Fruit fly (Drosophila melanogaster) whole organism, embryonic: ENCODE results near the gene CG34276.

Experiments
- Ada2b ChIP-seq: fragments of 200-800 bp; sonication (Bioruptor generic); IDR thresholded peaks from 2 replicates; pipeline ENCODE4 v1.3.6; 2022; ENCODE audit warnings: missing biosample characterization, missing genetic modification characterization
- Antp ChIP-seq: fragments of 200-800 bp; sonication (Bioruptor generic); optimal IDR thresholded peaks from 3 replicates; lab custom pipeline; 2016; ENCODE audit warnings: missing biosample characterization, missing genetic modification characterization
- Atf3 ChIP-seq: fragments of 200-800 bp; sonication (Bioruptor generic); optimal IDR thresholded peaks from 3 replicates; lab custom pipeline; 2016; ENCODE audit warnings: missing biosample characterization, missing genetic modification characterization
- Blimp-1 ChIP-seq: fragments of 200-800 bp; sonication (Bioruptor generic); optimal IDR thresholded peaks from 3 replicates; lab custom pipeline; 2018; ENCODE audit warnings: missing biosample characterization, missing genetic modification characterization, mild to moderate bottlenecking, moderate library complexity, missing genetic modification reagents
- CG10959 ChIP-seq: fragments of 200-800 bp; sonication (Bioruptor generic); IDR thresholded peaks from 2 replicates; pipeline ENCODE4 v1.3.6; 2022; ENCODE audit warnings: missing biosample characterization, missing genetic modification characterization
- CG11723 ChIP-seq: fragments of 200-800 bp; sonication (Bioruptor generic); optimal IDR thresholded peaks from 2 replicates; lab custom pipeline; 2017; ENCODE audit warnings: missing biosample characterization, mild to moderate bottlenecking, missing genetic modification characterization
- CG12219 ChIP-seq: fragments of 200-800 bp; sonication (Bioruptor generic); optimal IDR thresholded peaks from 3 replicates; lab custom pipeline; 2018; ENCODE audit warnings: missing biosample characterization, mild to moderate bottlenecking, missing genetic modification characterization
- CG12299 ChIP-seq: fragments of 200-800 bp; sonication (Bioruptor generic); optimal IDR thresholded peaks from 2 replicates; lab custom pipeline; 2018; ENCODE audit warnings: missing biosample characterization, mild to moderate bottlenecking, missing genetic modification characterization
- CG14710 ChIP-seq: fragments of 200-800 bp; sonication (Bioruptor generic); optimal IDR thresholded peaks from 3 replicates; lab custom pipeline; 2019; ENCODE audit warnings: missing biosample characterization, mild to moderate bottlenecking, missing genetic modification characterization, moderate library complexity
- CG14860 ChIP-seq: fragments of 200-800 bp; sonication (Bioruptor generic); IDR thresholded peaks from 3 replicates; pipeline ENCODE4 v1.3.6; 2022; ENCODE audit warnings: missing biosample characterization, missing genetic modification characterization; ENCODE audit not compliant: partially characterized antibody
- CG15269 ChIP-seq: fragments of 200-800 bp; sonication (Bioruptor generic); optimal IDR thresholded peaks from 2 replicates; lab custom pipeline; 2018; ENCODE audit warnings: missing biosample characterization, mild to moderate bottlenecking, missing genetic modification characterization, moderate library complexity
- CG15696 ChIP-seq: fragments of 200-800 bp; sonication (Bioruptor generic); optimal IDR thresholded peaks from 2 replicates; lab custom pipeline; 2019; ENCODE audit warnings: missing biosample characterization, mild to moderate bottlenecking, missing genetic modification characterization, moderate library complexity
- CG17802 ChIP-seq: fragments of 200-800 bp; sonication (Bioruptor generic); optimal IDR thresholded peaks from 2 replicates; lab custom pipeline; 2018; ENCODE audit warnings: missing biosample characterization, mild to moderate bottlenecking, missing genetic modification characterization, moderate library complexity
- CG2712 ChIP-seq: fragments of 200-800 bp; optimal IDR thresholded peaks from 3 replicates; lab custom pipeline; 2019; ENCODE audit warnings: missing biosample characterization, mild to moderate bottlenecking, missing genetic modification characterization, moderate library complexity
- CG31388 ChIP-seq: fragments of 200-800 bp; sonication (Bioruptor generic); optimal IDR thresholded peaks from 2 replicates; lab custom pipeline; 2016; ENCODE audit warnings: missing biosample characterization, missing genetic modification characterization
- CG3995 ChIP-seq: fragments of 200-800 bp; sonication (Bioruptor generic); optimal IDR thresholded peaks from 3 replicates; lab custom pipeline; 2016; ENCODE audit warnings: missing biosample characterization, missing genetic modification characterization
- CG42726 ChIP-seq: fragments of 200-800 bp; sonication (Bioruptor generic); IDR thresholded peaks from 2 replicates; pipeline ENCODE4 v1.3.6; 2022; ENCODE audit warnings: missing biosample characterization, missing genetic modification characterization; ENCODE audit not compliant: partially characterized antibody
- CG4404 ChIP-seq: fragments of 200-800 bp; sonication (Bioruptor generic); IDR thresholded peaks from 2 replicates; pipeline ENCODE4 v1.3.6; 2022; ENCODE audit warnings: missing biosample characterization, missing genetic modification characterization
- CG4707 ChIP-seq: fragments of 200-800 bp; sonication (Bioruptor generic); optimal IDR thresholded peaks from 2 replicates; lab custom pipeline; 2018; ENCODE audit warnings: missing biosample characterization, mild to moderate bottlenecking, missing genetic modification characterization, moderate library complexity
- CG6654 ChIP-seq: fragments of 200-800 bp; sonication (Bioruptor generic); optimal IDR thresholded peaks from 2 replicates; lab custom pipeline; 2017; ENCODE audit warnings: missing biosample characterization, mild to moderate bottlenecking, missing genetic modification characterization
- CG6683 ChIP-seq: fragments of 200-800 bp; sonication (Bioruptor generic); optimal IDR thresholded peaks from 2 replicates; lab custom pipeline; 2017; ENCODE audit warnings: missing biosample characterization, mild to moderate bottlenecking, missing genetic modification characterization, missing genetic modification reagents
- CG7271 ChIP-seq: fragments of 200-800 bp; sonication (Bioruptor generic); optimal IDR thresholded peaks from 2 replicates; lab custom pipeline; 2018; ENCODE audit warnings: missing biosample characterization, mild to moderate bottlenecking, missing genetic modification characterization, moderate library complexity
- CG7786 ChIP-seq: fragments of 200-800 bp; sonication (Bioruptor generic); optimal IDR thresholded peaks from 2 replicates; lab custom pipeline; 2016; ENCODE audit warnings: missing biosample characterization, missing genetic modification characterization
- CG9215 ChIP-seq: fragments of 200-800 bp; sonication (Bioruptor generic); IDR thresholded peaks from 2 replicates; pipeline ENCODE4 v1.3.6; 2022; ENCODE audit warnings: missing biosample characterization, missing genetic modification characterization
- CrebB ChIP-seq: fragments of 200-800 bp; sonication (Bioruptor generic); optimal IDR thresholded peaks from 3 replicates; lab custom pipeline; 2018; ENCODE audit warnings: missing biosample characterization, mild to moderate bottlenecking, missing genetic modification characterization
- E2f2 ChIP-seq: fragments of 200-800 bp; sonication (Bioruptor generic); IDR thresholded peaks from 2 replicates; pipeline ENCODE4 v1.3.6; 2022; ENCODE audit warnings: missing biosample characterization, missing genetic modification characterization
- Elba2 ChIP-seq: fragments of 200-800 bp; sonication (Bioruptor generic); optimal IDR thresholded peaks from 3 replicates; lab custom pipeline; 2016; ENCODE audit warnings: missing biosample characterization, missing genetic modification characterization
- H15 ChIP-seq: fragments of 200-800 bp; sonication (Bioruptor generic); IDR thresholded peaks from 3 replicates; pipeline ENCODE4 v1.3.6; 2022; ENCODE audit warnings: missing biosample characterization, missing genetic modification characterization
- Lhr ChIP-seq: fragments of 200-800 bp; sonication (Bioruptor generic); optimal IDR thresholded peaks from 3 replicates; lab custom pipeline; 2017; ENCODE audit warnings: mild to moderate bottlenecking, missing biosample characterization, missing genetic modification reagents, missing genetic modification characterization
- NK7.1 ChIP-seq: fragments of 200-800 bp; sonication (Bioruptor generic); optimal IDR thresholded peaks from 3 replicates; lab custom pipeline; 2016; ENCODE audit warnings: missing biosample characterization, missing genetic modification characterization
- Pdp1 ChIP-seq, 2 experiments: fragments of 200-800 bp; sonication (Bioruptor generic); optimal IDR thresholded peaks; 3 replicates each; lab custom pipeline; 2016; ENCODE audit warnings: missing biosample characterization in 2 of 2, missing genetic modification characterization in 2 of 2, mild to moderate bottlenecking in 1 of 2, moderate library complexity in 1 of 2
- Six4 ChIP-seq: fragments of 200-800 bp; sonication (Bioruptor generic); optimal IDR thresholded peaks from 2 replicates; lab custom pipeline; 2016; ENCODE audit warnings: missing biosample characterization, missing genetic modification characterization
- Spps ChIP-seq: fragments of 200-800 bp; sonication (Bioruptor generic); optimal IDR thresholded peaks from 2 replicates; lab custom pipeline; 2018; ENCODE audit warnings: missing biosample characterization, mild to moderate bottlenecking, missing genetic modification characterization
- Stat92E ChIP-seq, 3 experiments: fragments of >200 bp in 2 of 3; fragments of 200-800 bp in 1 of 3; sonication (Bioruptor generic) in 1 of 3; optimal IDR thresholded peaks; 2 replicates each; lab custom pipeline; 2017 to 2019; ENCODE audit warnings: missing biosample characterization in 3 of 3, missing genetic modification characterization in 3 of 3, mild to moderate bottlenecking in 1 of 3, moderate library complexity in 1 of 3
- bigmax ChIP-seq: fragments of 200-800 bp; sonication (Bioruptor generic); optimal IDR thresholded peaks from 2 replicates; lab custom pipeline; 2018; ENCODE audit warnings: missing biosample characterization, mild to moderate bottlenecking, missing genetic modification characterization
- br ChIP-seq: fragments of >200 bp; optimal IDR thresholded peaks from 2 replicates; lab custom pipeline; 2017
- corto ChIP-seq: fragments of 200-800 bp; sonication (Bioruptor generic); optimal IDR thresholded peaks from 2 replicates; lab custom pipeline; 2016; ENCODE audit warnings: missing biosample characterization, mild to moderate bottlenecking, missing genetic modification characterization, moderate library complexity
- cwo ChIP-seq: fragments of 200-800 bp; sonication (Bioruptor generic); optimal IDR thresholded peaks from 3 replicates; lab custom pipeline; 2017; ENCODE audit warnings: missing biosample characterization, missing genetic modification characterization, mild to moderate bottlenecking, moderate library complexity, missing genetic modification reagents
- fd102C ChIP-seq: fragments of 200-800 bp; sonication (Bioruptor generic); optimal IDR thresholded peaks from 2 replicates; lab custom pipeline; 2018; ENCODE audit warnings: missing biosample characterization, mild to moderate bottlenecking, missing genetic modification characterization, moderate library complexity
- fd64A ChIP-seq: fragments of 200-800 bp; sonication (Bioruptor generic); optimal IDR thresholded peaks from 3 replicates; lab custom pipeline; 2018; ENCODE audit warnings: missing biosample characterization, mild to moderate bottlenecking, missing genetic modification characterization
- fru ChIP-seq: fragments of >200 bp; optimal IDR thresholded peaks from 2 replicates; lab custom pipeline; 2017
- gem ChIP-seq: fragments of 200-800 bp; sonication (Bioruptor generic); optimal IDR thresholded peaks from 2 replicates; lab custom pipeline; 2019; ENCODE audit warnings: missing biosample characterization, mild to moderate bottlenecking, missing genetic modification characterization, moderate library complexity
- ham ChIP-seq: fragments of 200-800 bp; sonication (Bioruptor generic); IDR thresholded peaks from 2 replicates; pipeline ENCODE4 v1.3.6; 2022; ENCODE audit warnings: missing biosample characterization, missing genetic modification characterization
- jumu ChIP-seq: fragments of 200-800 bp; sonication (Bioruptor generic); optimal IDR thresholded peaks from 3 replicates; lab custom pipeline; 2016; ENCODE audit warnings: missing biosample characterization, missing genetic modification characterization
- schlank ChIP-seq: fragments of 200-800 bp; sonication (Bioruptor generic); optimal IDR thresholded peaks from 2 replicates; lab custom pipeline; 2018; ENCODE audit warnings: missing biosample characterization, mild to moderate bottlenecking, missing genetic modification characterization
- slbo ChIP-seq: fragments of 200-800 bp; sonication (Bioruptor generic); IDR thresholded peaks from 2 replicates; pipeline ENCODE4 v1.3.6; 2022; ENCODE audit warnings: missing biosample characterization, missing genetic modification characterization
- slou ChIP-seq: fragments of 200-800 bp; sonication (Bioruptor generic); optimal IDR thresholded peaks from 3 replicates; lab custom pipeline; 2016; ENCODE audit warnings: missing biosample characterization, missing genetic modification characterization
- sob ChIP-seq: fragments of 200-800 bp; sonication (Bioruptor generic); IDR thresholded peaks from 2 replicates; pipeline ENCODE4 v1.3.6; 2022; ENCODE audit warnings: missing biosample characterization, missing genetic modification characterization
- stwl ChIP-seq: fragments of 200-800 bp; sonication (Bioruptor generic); optimal IDR thresholded peaks from 3 replicates; lab custom pipeline; 2018; ENCODE audit warnings: missing biosample characterization, mild to moderate bottlenecking, missing genetic modification characterization, moderate library complexity
- wek ChIP-seq: fragments of 200-800 bp; sonication (Bioruptor generic); optimal IDR thresholded peaks from 3 replicates; lab custom pipeline; 2018; ENCODE audit warnings: missing biosample characterization, mild to moderate bottlenecking, missing genetic modification characterization, moderate library complexity
- zf30C ChIP-seq: fragments of 200-800 bp; sonication (Bioruptor generic); optimal IDR thresholded peaks from 3 replicates; lab custom pipeline; 2018; ENCODE audit warnings: missing biosample characterization, mild to moderate bottlenecking, missing genetic modification characterization

Gene CG34276

dm6 chr3R:15963690-15964281 lies 38.4 kb downstream of the CG34276 start, which contains the start of the genes CG4287 and CG5516 (continued):
- TF ChIP-seq Spps (tag; lab: Kevin White, UChicago) (no peak), E2f2 (no peak), Six4 (GFP tag; lab: Kevin White, UChicago) (no peak), stwl (tag; lab: Kevin White, UChicago) (peak; percentile 62), Blimp-1 (no peak), ham (no peak), Antp (GFP tag; lab: Kevin White, UChicago) (no peak), fru (lab: Kevin White, UChicago) (no peak), CG15269 (tag; lab: Kevin White, UChicago) (no peak), CG14710 (tag; lab: Kevin White, UChicago) (no peak), jumu (GFP tag; lab: Kevin White, UChicago) (no peak), br (lab: Kevin White, UChicago) (no peak), sob (GFP tag; lab: Robert Waterston, UW) (no peak), H15 (GFP tag; lab: Robert Waterston, UW) (no peak), corto (no peak), CG11723 (no peak), CG3995 (GFP tag; lab: Kevin White, UChicago) (peak; percentile 7), CG9215 (GFP tag; lab: Robert Waterston, UW) (no peak), CG6683 (GFP tag; lab: Kevin White, UChicago) (no peak), CG31388 (no peak), slou (GFP tag; lab: Kevin White, UChicago) (no peak), NK7.1 (GFP tag; lab: Kevin White, UChicago) (no peak), zf30C (GFP tag; lab: Kevin White, UChicago) (no peak), bigmax (GFP tag; lab: Kevin White, UChicago) (peak; percentile 73), CG10959 (GFP tag; lab: Robert Waterston, UW) (no peak), CG17802 (tag; lab: Kevin White, UChicago) (no peak), wek (GFP tag; lab: Kevin White, UChicago) (peak; percentile 98), fd64A (GFP tag; lab: Kevin White, UChicago) (no peak), CG7786 (GFP tag; lab: Kevin White, UChicago) (peak; percentile 8), CG12219 (GFP tag; lab: Kevin White, UChicago) (no peak), CG42726 (no peak), CG4404 (GFP tag; lab: Robert Waterston, UW) (no peak), schlank (no peak), CG4707 (GFP tag; lab: Kevin White, UChicago) (no peak), Ada2b (GFP tag; lab: Robert Waterston, UW) (no peak), CrebB (tag; lab: Kevin White, UChicago) (no peak), Stat92E (GFP tag; optimal IDR thresholded peaks at IDR 0.05; lab: Kevin White, UChicago) (no peak), CG15696 (tag; lab: Kevin White, UChicago) (no peak), Atf3 (no peak), CG6654 (GFP tag; lab: Kevin White, UChicago) (no peak), gem (no peak), Pdp1 (GFP tag; optimal IDR thresholded peaks at IDR 0.05; lab: Kevin White, UChicago) (no peak), CG12299 (tag; lab: Kevin White, UChicago) (no peak), CG14860 (GFP tag; lab: Robert Waterston, UW) (no peak), cwo (GFP tag; lab: Kevin White, UChicago) (no peak), CG2712 (tag; lab: Kevin White, UChicago) (no peak), Lhr (GFP tag; lab: Kevin White, UChicago) (no peak), fd102C (GFP tag; lab: Kevin White, UChicago) (no peak), Elba2 (GFP tag; lab: Kevin White, UChicago) (no peak), slbo (GFP tag; lab: Robert Waterston, UW) (no peak; the same call in 1 of the 2 replicates), CG7271 (no peak)
